Fruit fly (Drosophila melanogaster) whole organism, prepupa: ENCODE data around the gene alpha-Est2.

Source experiments
- Blimp-1 ChIP-seq: fragments of 200-800 bp; sonication (Bioruptor generic); optimal IDR thresholded peaks from 3 replicates; lab custom pipeline; 2017; ENCODE audit warnings: missing biosample characterization, missing genetic modification characterization, mild to moderate bottlenecking, moderate library complexity, missing genetic modification reagents
- CG10631 ChIP-seq: fragments of 200-800 bp; sonication (Bioruptor generic); optimal IDR thresholded peaks from 2 replicates; lab custom pipeline; 2016; ENCODE audit warnings: missing biosample characterization, missing genetic modification characterization
- CG16779 ChIP-seq: fragments of 200-800 bp; sonication (Bioruptor generic); optimal IDR thresholded peaks from 3 replicates; lab custom pipeline; 2017; ENCODE audit warnings: missing biosample characterization, mild to moderate bottlenecking, missing genetic modification characterization
- CG3032 ChIP-seq: fragments of 200-800 bp; optimal IDR thresholded peaks from 2 replicates; lab custom pipeline; 2019; ENCODE audit warnings: missing biosample characterization, mild to moderate bottlenecking, missing genetic modification characterization, moderate library complexity
- CG32006 ChIP-seq: fragments of 200-800 bp; sonication (Bioruptor generic); optimal IDR thresholded peaks from 3 replicates; lab custom pipeline; 2017; ENCODE audit warnings: missing biosample characterization, mild to moderate bottlenecking, missing genetic modification characterization
- CG6854 ChIP-seq: fragments of 200-800 bp; sonication (Bioruptor generic); optimal IDR thresholded peaks from 2 replicates; lab custom pipeline; 2017; ENCODE audit warnings: missing biosample characterization, mild to moderate bottlenecking, missing genetic modification characterization
- CG7368 ChIP-seq: fragments of 200-800 bp; sonication (Bioruptor generic); optimal IDR thresholded peaks from 3 replicates; lab custom pipeline; 2016; ENCODE audit warnings: missing biosample characterization, missing genetic modification characterization
- CG8119 ChIP-seq: fragments of 200-800 bp; sonication (Bioruptor generic); IDR thresholded peaks from 3 replicates; pipeline ENCODE4 v1.3.6; 2022; ENCODE audit warnings: missing biosample characterization, missing genetic modification characterization
- CG8632 ChIP-seq: fragments of 200-800 bp; sonication (Bioruptor generic); optimal IDR thresholded peaks from 3 replicates; lab custom pipeline; 2016; ENCODE audit warnings: missing biosample characterization, missing genetic modification characterization
- Eip78C ChIP-seq: fragments of 200-800 bp; sonication (Bioruptor generic); peaks from one replicate; lab custom pipeline; 2016; ENCODE audit warnings: missing biosample characterization, missing genetic modification characterization
- Ets96B ChIP-seq: fragments of 200-800 bp; optimal IDR thresholded peaks from 2 replicates; lab custom pipeline; 2019; ENCODE audit warnings: missing biosample characterization, mild to moderate bottlenecking, missing genetic modification characterization, moderate library complexity
- Hr38 ChIP-seq: sonication (Bioruptor generic); optimal IDR thresholded peaks from 2 replicates; lab custom pipeline; 2016; ENCODE audit warnings: missing biosample characterization, missing genetic modification characterization
- achi ChIP-seq: fragments of 200-800 bp; sonication (Bioruptor generic); optimal IDR thresholded peaks from 3 replicates; lab custom pipeline; 2016; ENCODE audit warnings: missing biosample characterization, missing genetic modification characterization
- cyc ChIP-seq: fragments of 200-800 bp; sonication (Bioruptor generic); optimal IDR thresholded peaks from 3 replicates; lab custom pipeline; 2016; ENCODE audit warnings: missing biosample characterization, missing genetic modification characterization
- eg ChIP-seq: fragments of 200-800 bp; sonication (Bioruptor generic); IDR thresholded peaks from 3 replicates; pipeline ENCODE4 v1.3.6; 2022; ENCODE audit warnings: missing biosample characterization, missing genetic modification characterization
- fkh ChIP-seq: fragments of 200-800 bp; sonication (Bioruptor generic); optimal IDR thresholded peaks from 3 replicates; lab custom pipeline; 2017; ENCODE audit warnings: missing biosample characterization, mild to moderate bottlenecking, missing genetic modification characterization, moderate library complexity
- spab ChIP-seq: fragments of 200-800 bp; sonication (Bioruptor generic); optimal IDR thresholded peaks from 2 replicates; lab custom pipeline; 2017; ENCODE audit warnings: missing biosample characterization, mild to moderate bottlenecking, missing genetic modification characterization, missing genetic modification reagents
- topi ChIP-seq: fragments of 200-800 bp; sonication (Bioruptor generic); optimal IDR thresholded peaks from 3 replicates; lab custom pipeline; 2016; ENCODE audit warnings: missing biosample characterization, missing genetic modification characterization

alpha-Est2 gene

DNA sequence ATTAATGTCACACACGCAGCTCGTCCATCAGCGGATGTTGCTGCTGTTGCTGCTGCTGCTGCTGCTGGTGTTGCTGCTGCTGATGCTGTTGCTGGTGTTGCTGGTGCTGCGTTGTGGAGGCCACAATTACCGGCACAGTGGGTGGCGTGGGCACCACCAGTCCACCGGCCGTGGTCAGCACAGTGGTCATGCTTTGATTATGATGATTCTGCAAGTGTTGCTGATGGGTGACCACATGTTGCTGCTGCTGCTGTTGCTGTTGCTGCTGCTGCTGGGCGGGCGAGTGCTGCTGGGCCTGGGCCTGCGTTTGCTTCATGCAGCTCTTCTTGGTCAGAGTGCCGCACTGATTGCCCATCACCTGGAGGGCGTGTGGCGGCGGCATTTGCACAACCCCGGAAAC lies 30.6 kb downstream of the alpha-Est2 start:
- TF ChIP-seq CG32006, result no peak
- no peak for TF ChIP-seq CG10631
- TF ChIP-seq CG3032 (tag; lab: Kevin White, UChicago), result no peak
- TF ChIP-seq cyc, result no peak
- no peak for TF ChIP-seq Hr38 (GFP tag; lab: Kevin White, UChicago)
- no peak for TF ChIP-seq eg
- no peak for TF ChIP-seq Eip78C (GFP tag; lab: Kevin White, UChicago)
- TF ChIP-seq CG6854, result no peak
- TF ChIP-seq CG16779 (tag; lab: Kevin White, UChicago), result no peak
- TF ChIP-seq CG7368 (GFP tag; lab: Kevin White, UChicago), result no peak
- TF ChIP-seq Blimp-1 (GFP tag; lab: Kevin White, UChicago), result no peak
- no peak for TF ChIP-seq achi (GFP tag; lab: Kevin White, UChicago)
- TF ChIP-seq topi (GFP tag; lab: Kevin White, UChicago), result no peak
- no peak for TF ChIP-seq Ets96B
- TF ChIP-seq CG8119, result no peak
- no peak for TF ChIP-seq CG8632 (GFP tag; lab: Kevin White, UChicago)
- no peak for TF ChIP-seq spab (GFP tag; lab: Kevin White, UChicago)
- no peak for TF ChIP-seq fkh
- TF ChIP-seq, all 60 proteins: peak for 0

DNA sequence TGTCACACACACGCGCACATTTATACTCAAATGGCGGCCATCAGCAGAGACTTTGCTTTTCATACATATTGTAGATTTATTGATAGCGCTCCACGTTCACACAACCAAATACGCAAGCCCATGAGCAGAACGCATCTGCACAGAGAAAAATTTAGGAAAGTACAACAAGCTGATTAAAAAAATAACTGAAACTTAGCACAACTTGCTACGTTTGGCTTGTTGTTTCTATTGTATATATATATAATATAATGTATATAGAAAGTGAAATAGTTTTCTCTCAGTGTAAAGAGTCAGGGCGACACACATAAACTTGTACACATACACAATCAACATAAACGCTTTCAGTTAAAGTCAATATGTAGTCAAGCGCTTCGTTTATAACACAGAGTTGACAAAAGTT lies 49.6 kb downstream of the alpha-Est2 start:
- peak; percentile 2 for TF ChIP-seq CG32006
- no peak for TF ChIP-seq fkh
